Fruit fly (Drosophila melanogaster) whole organism, prepupa: ENCODE results near the gene Apl.

Experiments used
- CG8119 ChIP-seq: fragments of 200-800 bp; sonication (Bioruptor generic); IDR thresholded peaks from 3 replicates; pipeline ENCODE4 v1.3.6; 2022; ENCODE audit warnings: missing biosample characterization, missing genetic modification characterization
- CG8632 ChIP-seq: fragments of 200-800 bp; sonication (Bioruptor generic); optimal IDR thresholded peaks from 3 replicates; lab custom pipeline; 2016; ENCODE audit warnings: missing biosample characterization, missing genetic modification characterization
- CG9139 ChIP-seq: fragments of 200-800 bp; sonication (Bioruptor generic); optimal IDR thresholded peaks from 3 replicates; lab custom pipeline; 2017; ENCODE audit warnings: missing biosample characterization, mild to moderate bottlenecking, missing genetic modification characterization
- Ets96B ChIP-seq: fragments of 200-800 bp; optimal IDR thresholded peaks from 2 replicates; lab custom pipeline; 2019; ENCODE audit warnings: missing biosample characterization, mild to moderate bottlenecking, missing genetic modification characterization, moderate library complexity
- Hr39 ChIP-seq: fragments of 200-800 bp; sonication (Bioruptor generic); optimal IDR thresholded peaks from 2 replicates; lab custom pipeline; 2016; ENCODE audit warnings: missing biosample characterization, missing genetic modification characterization
- Hr4 ChIP-seq: fragments of 200-800 bp; sonication (Bioruptor generic); optimal IDR thresholded peaks from 3 replicates; lab custom pipeline; 2016; ENCODE audit warnings: missing biosample characterization, missing genetic modification characterization
- eg ChIP-seq: fragments of 200-800 bp; sonication (Bioruptor generic); IDR thresholded peaks from 3 replicates; pipeline ENCODE4 v1.3.6; 2022; ENCODE audit warnings: missing biosample characterization, missing genetic modification characterization
- fkh ChIP-seq: fragments of 200-800 bp; sonication (Bioruptor generic); optimal IDR thresholded peaks from 3 replicates; lab custom pipeline; 2017; ENCODE audit warnings: missing biosample characterization, mild to moderate bottlenecking, missing genetic modification characterization, moderate library complexity

- TF ChIP-seq Hr39 (GFP tag; lab: Kevin White, UChicago), result no peak
- TF ChIP-seq Hr4 (GFP tag; lab: Kevin White, UChicago), result no peak
- no peak for TF ChIP-seq Ets96B (tag; lab: Kevin White, UChicago)
- no peak for TF ChIP-seq CG8632 (GFP tag; lab: Kevin White, UChicago)
- no peak for TF ChIP-seq CG9139
- TF ChIP-seq fkh (GFP tag; lab: Kevin White, UChicago), result no peak
- no peak for TF ChIP-seq eg (GFP tag; lab: Robert Waterston, UW)
- no peak for TF ChIP-seq CG8119 (GFP tag; lab: Robert Waterston, UW)
These were observed 4.1 kb upstream of the Apl start, which contains the start of gene tra for dm6 chr3L:16590860-16591259.
